Worm (Caenorhabditis elegans) whole organism, L3 larva: Measurements from ENCODE around the gene ipmk-1.

Experiments used
- R02D3.7 ChIP-seq: fragments of 150-350 bp; optimal IDR thresholded peaks from 2 replicates; lab custom pipeline; 2014; ENCODE audit warnings: missing biosample characterization, missing genetic modification characterization
- ZK546.5 ChIP-seq: sonication (generic microtip); optimal IDR thresholded peaks from 2 replicates; lab custom pipeline; 2017; ENCODE audit warnings: missing biosample characterization, missing genetic modification characterization
- aly-2 ChIP-seq: fragments of 150-350 bp; optimal IDR thresholded peaks from 2 replicates; lab custom pipeline; 2014; ENCODE audit warnings: missing biosample characterization, missing genetic modification characterization
- ama-1 ChIP-seq: fragments of 150-350 bp; optimal IDR thresholded peaks from 2 replicates; lab custom pipeline; 2018
- ceh-16 ChIP-seq: sonication (generic microtip); optimal IDR thresholded peaks from 2 replicates; lab custom pipeline; 2017; ENCODE audit warnings: missing biosample characterization, missing genetic modification characterization
- ceh-82 ChIP-seq: fragments of 150-350 bp; optimal IDR thresholded peaks from 2 replicates; lab custom pipeline; 2014; ENCODE audit warnings: missing biosample characterization, missing genetic modification characterization
- ceh-9 ChIP-seq: sonication (generic microtip); optimal IDR thresholded peaks from 2 replicates; lab custom pipeline; 2018; ENCODE audit warnings: missing biosample characterization, missing genetic modification characterization
- daf-12 ChIP-seq: fragments of 150-350 bp; optimal IDR thresholded peaks from 2 replicates; lab custom pipeline; 2014; ENCODE audit warnings: missing biosample characterization, missing genetic modification reagents, missing genetic modification characterization
- egl-5 ChIP-seq: fragments of 150-350 bp; optimal IDR thresholded peaks from 2 replicates; lab custom pipeline; 2017; ENCODE audit warnings: missing biosample characterization, missing genetic modification reagents, missing genetic modification characterization, inconsistent platforms
- elt-1 ChIP-seq: fragments of 150-350 bp; optimal IDR thresholded peaks from 2 replicates; lab custom pipeline; 2014; ENCODE audit warnings: missing biosample characterization, missing genetic modification characterization
- elt-3 ChIP-seq, 3 experiments: fragments of 150-350 bp in 1 of 3; sonication (generic microtip) in 2 of 3; optimal IDR thresholded peaks; 2 replicates in 2 of 3; 4 replicates in 1 of 3; lab custom pipeline; 2014 to 2017; ENCODE audit warnings: missing biosample characterization in 3 of 3, missing genetic modification characterization in 3 of 3
- fkh-2 ChIP-seq: fragments of 150-350 bp; optimal IDR thresholded peaks from 2 replicates; lab custom pipeline; 2014; ENCODE audit warnings: missing biosample characterization, missing genetic modification reagents, missing genetic modification characterization
- fos-1 ChIP-seq: fragments of 150-350 bp; optimal IDR thresholded peaks from 2 replicates; lab custom pipeline; 2014; ENCODE audit warnings: missing biosample characterization, missing genetic modification characterization
- jun-1 ChIP-seq: fragments of 150-350 bp; optimal IDR thresholded peaks from 2 replicates; lab custom pipeline; 2014; ENCODE audit warnings: missing biosample characterization, missing genetic modification reagents, missing genetic modification characterization
- lin-15B ChIP-seq: fragments of 150-350 bp; optimal IDR thresholded peaks from 2 replicates; lab custom pipeline; 2014; ENCODE audit warnings: missing biosample characterization, missing genetic modification characterization
- lin-39 ChIP-seq: fragments of 150-350 bp; optimal IDR thresholded peaks from 2 replicates; lab custom pipeline; 2018; ENCODE audit warnings: missing biosample characterization, missing genetic modification reagents, missing genetic modification characterization
- lsy-12 ChIP-seq: sonication (generic microtip); optimal IDR thresholded peaks from 2 replicates; lab custom pipeline; 2016; ENCODE audit warnings: mild to moderate bottlenecking, missing genetic modification characterization, missing compliant biosample characterization
- mdl-1 ChIP-seq: fragments of 150-350 bp; optimal IDR thresholded peaks from 2 replicates; lab custom pipeline; 2014; ENCODE audit warnings: missing biosample characterization, missing genetic modification characterization
- mml-1 ChIP-seq: fragments of 150-350 bp; sonication (generic microtip); optimal IDR thresholded peaks from 3 replicates; lab custom pipeline; 2014; ENCODE audit warnings: missing biosample characterization, missing genetic modification characterization
- nfya-1 ChIP-seq: sonication (generic microtip); optimal IDR thresholded peaks from 2 replicates; lab custom pipeline; 2017; ENCODE audit warnings: missing genetic modification characterization, mild to moderate bottlenecking, missing compliant biosample characterization, antibody characterized with exemption, moderate library complexity; ENCODE audit not compliant: insufficient read depth
- nhr-11 ChIP-seq: fragments of 150-350 bp; optimal IDR thresholded peaks from 2 replicates; lab custom pipeline; 2014; ENCODE audit warnings: missing biosample characterization, missing genetic modification characterization
- nhr-12 ChIP-seq: fragments of 150-350 bp; optimal IDR thresholded peaks from 2 replicates; lab custom pipeline; 2014; ENCODE audit warnings: missing biosample characterization, missing genetic modification characterization
- nhr-237 ChIP-seq: fragments of 150-350 bp; optimal IDR thresholded peaks from 2 replicates; lab custom pipeline; 2014; ENCODE audit warnings: missing biosample characterization, missing genetic modification characterization
- nhr-25 ChIP-seq: sonication (generic microtip); optimal IDR thresholded peaks from 2 replicates; lab custom pipeline; 2017; ENCODE audit warnings: missing biosample characterization, missing genetic modification characterization
- nhr-28 ChIP-seq: fragments of 150-350 bp; optimal IDR thresholded peaks from 2 replicates; lab custom pipeline; 2014; ENCODE audit warnings: missing biosample characterization, missing genetic modification characterization
- nhr-43 ChIP-seq: sonication (generic microtip); optimal IDR thresholded peaks from 2 replicates; lab custom pipeline; 2016; ENCODE audit warnings: mild to moderate bottlenecking, missing genetic modification characterization, missing compliant biosample characterization; ENCODE audit not compliant: poor library complexity, severe bottlenecking
- nhr-67 ChIP-seq: fragments of 150-350 bp; optimal IDR thresholded peaks from 2 replicates; lab custom pipeline; 2014; ENCODE audit warnings: missing biosample characterization, missing genetic modification characterization
- nhr-76 ChIP-seq: fragments of 150-350 bp; sonication (generic microtip); optimal IDR thresholded peaks from 5 replicates; lab custom pipeline; 2014; ENCODE audit warnings: missing biosample characterization, missing genetic modification characterization
- nhr-77 ChIP-seq: fragments of 150-350 bp; optimal IDR thresholded peaks from 2 replicates; lab custom pipeline; 2014; ENCODE audit warnings: missing biosample characterization, missing genetic modification characterization
- pha-4 ChIP-seq: fragments of 150-350 bp; optimal IDR thresholded peaks from 2 replicates; lab custom pipeline; 2014; ENCODE audit warnings: missing biosample characterization, missing genetic modification reagents, missing genetic modification characterization
- pqm-1 ChIP-seq: fragments of 150-350 bp; optimal IDR thresholded peaks from 2 replicates; lab custom pipeline; 2017; ENCODE audit warnings: missing biosample characterization, missing genetic modification characterization, inconsistent platforms
- sea-2 ChIP-seq: fragments of 150-350 bp; sonication (generic microtip); optimal IDR thresholded peaks from 4 replicates; lab custom pipeline; 2014; ENCODE audit warnings: missing biosample characterization, missing genetic modification reagents, missing genetic modification characterization
- skn-1 ChIP-seq: fragments of 150-350 bp; optimal IDR thresholded peaks from 2 replicates; lab custom pipeline; 2014; ENCODE audit warnings: missing biosample characterization, missing genetic modification characterization
- snpc-4 ChIP-seq: fragments of 150-350 bp; optimal IDR thresholded peaks from 2 replicates; lab custom pipeline; 2014; ENCODE audit warnings: missing biosample characterization, missing genetic modification characterization
- tbx-2 ChIP-seq: sonication (generic microtip); optimal IDR thresholded peaks from 2 replicates; lab custom pipeline; 2016; ENCODE audit warnings: mild to moderate bottlenecking, missing genetic modification characterization, missing compliant biosample characterization
- unc-62 ChIP-seq: fragments of 150-350 bp; sonication (generic microtip); optimal IDR thresholded peaks from 4 replicates; lab custom pipeline; 2014; ENCODE audit warnings: missing biosample characterization, missing genetic modification reagents, missing genetic modification characterization
- zag-1 ChIP-seq: fragments of 150-350 bp; optimal IDR thresholded peaks from 2 replicates; lab custom pipeline; 2014; ENCODE audit warnings: missing biosample characterization, missing genetic modification characterization
- ztf-11 ChIP-seq: fragments of 150-350 bp; optimal IDR thresholded peaks from 2 replicates; lab custom pipeline; 2014; ENCODE audit warnings: missing biosample characterization, missing genetic modification characterization
- ztf-4 ChIP-seq: fragments of 150-350 bp; optimal IDR thresholded peaks from 2 replicates; lab custom pipeline; 2014; ENCODE audit warnings: missing biosample characterization, missing genetic modification characterization

ipmk-1 gene

DNA sequence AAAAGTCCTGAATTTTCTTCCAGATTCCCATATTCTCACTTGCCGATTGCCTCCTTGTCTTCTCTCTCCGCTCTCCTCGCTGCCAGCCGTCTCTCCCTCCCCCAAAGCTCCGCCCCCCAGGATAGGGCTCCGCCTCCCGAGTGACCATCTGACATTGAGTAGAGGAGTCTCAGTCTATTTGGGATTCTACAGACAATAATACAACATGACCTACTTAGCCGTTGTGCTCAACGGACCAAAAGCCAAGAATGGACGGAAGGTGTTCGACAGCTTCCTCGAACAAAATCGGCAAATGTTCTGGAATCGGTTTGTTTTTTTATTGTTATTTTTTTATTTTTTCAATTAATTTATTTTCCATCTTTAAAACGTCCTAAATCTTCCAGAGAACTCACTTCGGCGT is 5.9 kb upstream of the ipmk-1 start, which contains the start of gene ham-1:
TSS of gene ham-1 (plus strand) at position 173 of the 400 bp plus-strand sequence.
- TF ChIP-seq nhr-11 (tag; lab: Kevin White, UChicago) = no peak
- no peak for TF ChIP-seq lsy-12 (tag; lab: Kevin White, UChicago)
- TF ChIP-seq ztf-4 = no peak
- TF ChIP-seq mml-1 (tag; lab: Kevin White, UChicago) = no peak
- no peak for TF ChIP-seq nhr-28 (tag; lab: Kevin White, UChicago)
- TF ChIP-seq egl-5 (tag; lab: Kevin White, UChicago) = no peak
- no peak for TF ChIP-seq nfya-1 (tag; lab: Kevin White, UChicago)
- TF ChIP-seq ceh-82 (tag; lab: Kevin White, UChicago) = no peak
- no peak for TF ChIP-seq nhr-43
- TF ChIP-seq sea-2 = no peak
- no peak for TF ChIP-seq elt-3 (tag; optimal IDR thresholded peaks at IDR 0.05; lab: Kevin White, UChicago)
- TF ChIP-seq jun-1 (tag; lab: Kevin White, UChicago) = no peak
- TF ChIP-seq zag-1 (tag; lab: Kevin White, UChicago) = no peak
- no peak for TF ChIP-seq ZK546.5 (tag; lab: Kevin White, UChicago)
- no peak for TF ChIP-seq daf-12 (tag; lab: Kevin White, UChicago)
- TF ChIP-seq aly-2 (tag; lab: Kevin White, UChicago) = no peak
- TF ChIP-seq fkh-2 (tag; lab: Kevin White, UChicago) = no peak
- TF ChIP-seq unc-62 (GFP tag; lab: Kevin White, UChicago) = no peak
- no peak for TF ChIP-seq ztf-11

DNA sequence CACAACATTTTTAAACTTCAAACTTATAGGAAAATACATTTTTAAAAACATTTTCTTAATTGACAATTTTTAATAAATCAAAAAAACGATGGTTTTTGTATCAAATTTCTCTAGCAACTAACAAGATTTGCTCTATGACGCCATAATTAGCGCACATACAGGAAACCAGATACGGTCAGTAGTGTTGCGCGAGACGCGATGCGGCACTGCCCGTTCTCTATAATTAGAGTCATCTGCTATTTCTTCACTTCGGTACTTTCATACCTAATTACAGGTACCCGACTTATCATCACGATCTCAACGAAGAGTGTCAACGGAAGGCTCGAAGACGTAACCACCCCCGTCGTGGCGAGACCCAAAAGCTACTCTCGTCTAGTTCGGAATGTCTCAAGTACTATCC is 3.3 kb upstream of the ipmk-1 start:
- no peak for TF ChIP-seq ztf-4
- TF ChIP-seq nhr-12 (tag; lab: Kevin White, UChicago) = no peak
- TF ChIP-seq elt-3 (tag; optimal IDR thresholded peaks at IDR 0.05; lab: Kevin White, UChicago) = no peak
- no peak for TF ChIP-seq snpc-4 (tag; lab: Kevin White, UChicago)
- no peak for TF ChIP-seq fos-1 (tag; lab: Kevin White, UChicago)
- TF ChIP-seq lin-39 (tag; lab: Kevin White, UChicago) = no peak
- no peak for TF ChIP-seq mdl-1
- TF ChIP-seq ceh-9 (tag; lab: Kevin White, UChicago) = no peak
- TF ChIP-seq nhr-237 (tag; lab: Kevin White, UChicago) = no peak
- no peak for TF ChIP-seq R02D3.7 (tag; lab: Kevin White, UChicago)
- no peak for TF ChIP-seq nhr-25 (tag; lab: Kevin White, UChicago)

DNA sequence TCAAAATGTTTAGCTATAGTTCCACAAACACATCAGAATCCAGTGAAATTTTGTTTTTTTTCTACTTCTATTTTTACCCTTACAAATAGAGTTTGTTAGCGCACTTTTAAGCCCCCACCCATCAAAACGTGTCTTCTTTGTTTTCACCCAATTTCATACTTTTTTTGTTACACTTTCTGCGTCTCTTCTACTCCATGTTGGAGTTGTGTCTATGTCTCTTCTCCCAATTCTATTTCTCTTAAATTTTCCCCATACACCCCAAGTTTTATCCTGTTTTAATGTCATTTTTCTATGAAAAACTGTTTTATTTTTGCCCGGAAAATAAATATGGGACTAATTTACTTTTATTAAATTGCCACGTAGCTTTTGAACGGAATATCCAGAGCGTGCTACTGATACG is 2.5 kb upstream of the ipmk-1 start:
- TF ChIP-seq pha-4 (tag; lab: Kevin White, UChicago) (peak; percentile 7), tbx-2 (tag; lab: Kevin White, UChicago) (no peak), ceh-82 (tag; lab: Kevin White, UChicago) (no peak)

DNA sequence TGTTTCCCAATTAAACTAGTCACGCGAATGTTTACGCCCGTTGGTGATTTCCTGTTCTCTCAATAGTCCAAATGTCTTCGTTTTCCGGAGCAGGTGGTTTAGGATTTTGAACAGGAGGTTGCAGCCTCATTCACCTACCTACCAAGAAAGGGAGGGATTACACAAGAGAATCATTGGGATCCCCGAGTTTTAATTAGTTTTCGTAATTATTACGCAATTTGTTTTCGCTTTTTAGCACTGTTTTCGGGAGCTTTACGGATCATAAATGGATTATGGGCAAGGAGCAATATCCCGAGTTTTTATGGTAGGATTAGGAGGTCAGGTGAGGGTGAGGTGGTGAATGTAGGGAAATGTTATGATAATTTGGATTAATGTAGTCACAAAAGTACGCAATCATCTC is 2.0 kb upstream of the ipmk-1 start:
- TF ChIP-seq ama-1 (lab: Kevin White, UChicago) (no peak), egl-5 (tag; lab: Kevin White, UChicago) (no peak), nhr-67 (tag; lab: Kevin White, UChicago) (no peak), nhr-11 (tag; lab: Kevin White, UChicago) (no peak), mml-1 (tag; lab: Kevin White, UChicago) (no peak), pqm-1 (tag; lab: Kevin White, UChicago) (no peak)

DNA sequence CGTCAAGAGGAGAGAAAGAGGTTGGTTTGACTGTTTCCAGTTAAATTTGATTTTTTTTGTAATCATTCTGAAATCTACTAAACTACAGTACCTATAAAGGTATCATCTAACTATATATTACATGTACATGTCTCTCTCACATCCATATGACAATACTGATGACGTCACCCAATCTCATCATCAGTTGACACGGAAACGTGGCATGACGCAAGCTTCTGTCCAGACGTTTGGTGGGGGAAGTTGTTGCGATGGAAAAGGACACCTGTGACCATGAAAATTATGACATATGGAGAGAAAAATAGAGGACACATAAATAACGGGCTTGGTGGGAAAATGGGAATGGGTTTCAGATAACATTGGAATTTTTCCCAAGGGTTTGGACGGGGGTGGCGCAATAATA is 1.1 kb downstream of the ipmk-1 start:
- TF ChIP-seq skn-1 (tag; lab: Kevin White, UChicago) = no peak
- no peak for TF ChIP-seq elt-3 (tag; optimal IDR thresholded peaks at IDR 0.05; lab: Kevin White, UChicago)
- no peak for TF ChIP-seq zag-1 (tag; lab: Kevin White, UChicago)
- no peak for TF ChIP-seq nhr-43
- TF ChIP-seq pqm-1 (tag; lab: Kevin White, UChicago) = no peak
- TF ChIP-seq snpc-4 (tag; lab: Kevin White, UChicago) = no peak
- no peak for TF ChIP-seq nhr-76 (tag; lab: Kevin White, UChicago)
- no peak for TF ChIP-seq lin-15B
- TF ChIP-seq egl-5 (tag; lab: Kevin White, UChicago) = no peak
- no peak for TF ChIP-seq pha-4 (tag; lab: Kevin White, UChicago)
- no peak for TF ChIP-seq ceh-82 (tag; lab: Kevin White, UChicago)
- TF ChIP-seq nhr-67 (tag; lab: Kevin White, UChicago) = no peak
- TF ChIP-seq fkh-2 (tag; lab: Kevin White, UChicago) = no peak
- TF ChIP-seq ceh-16 = no peak
- TF ChIP-seq elt-1 (tag; lab: Kevin White, UChicago) = no peak
- TF ChIP-seq nhr-25 (tag; lab: Kevin White, UChicago) = no peak
- TF ChIP-seq nhr-77 = no peak
- TF ChIP-seq, all 47 proteins: peak for 0
